Fruit fly (Drosophila melanogaster) whole organism, wandering third instar larva: ENCODE results near the gene CG14982.

Source experiments
- Vsx2 ChIP-seq: fragments of 200-300, 225-300 bp; sonication (Bioruptor generic); optimal IDR thresholded peaks from 2 replicates; lab custom pipeline; 2018; ENCODE audit warnings: missing biosample characterization, missing genetic modification characterization; ENCODE audit not compliant: partially characterized antibody
- br ChIP-seq: fragments of 200-800 bp; sonication (Bioruptor generic); optimal IDR thresholded peaks from 2 replicates; lab custom pipeline; 2016; ENCODE audit warnings: missing biosample characterization, missing genetic modification characterization
- usp ChIP-seq: fragments of >200 bp; optimal IDR thresholded peaks from 2 replicates; lab custom pipeline; 2017; ENCODE audit warnings: missing biosample characterization, missing genetic modification characterization

The CG14982 gene

dm6 chr3L:3995554-3995953 lies 53.0 kb downstream of the CG14982 start:
- TF ChIP-seq br (GFP tag; lab: Kevin White, UChicago) (no peak), Vsx2 (GFP tag; lab: Kevin White, UChicago) (no peak), usp (GFP tag; lab: Kevin White, UChicago) (no peak)
